Worm (Caenorhabditis elegans) whole organism, L4 larva: Measurements from ENCODE around the gene T02H6.3.
A peak's percentile ranks its signal among the peaks of the same experiment; 100 is the strongest.

Experiments
- D1046.2 ChIP-seq: fragments of 200-800 bp; sonication (Bioruptor generic); IDR thresholded peaks from 2 replicates; pipeline ENCODE4 v1.3.6; 2022; ENCODE audit warnings: missing genetic modification characterization, missing compliant biosample characterization
- F26F4.8 ChIP-seq: fragments of 200-800 bp; sonication (Bioruptor generic); conservative IDR thresholded peaks from 2 replicates; pipeline ENCODE4 v1.3.6; 2022; ENCODE audit warnings: missing genetic modification characterization, missing compliant biosample characterization
- F44E2.7 ChIP-seq: fragments of 200-800 bp; sonication (Bioruptor generic); IDR thresholded peaks from 2 replicates; pipeline ENCODE4 v2.1.2; 2022; ENCODE audit warnings: missing genetic modification characterization, missing compliant biosample characterization
- T20F7.1 ChIP-seq: fragments of 200-800 bp; sonication (Bioruptor generic); optimal IDR thresholded peaks from 2 replicates; lab custom pipeline; 2018; ENCODE audit warnings: mild to moderate bottlenecking, missing genetic modification characterization, missing compliant biosample characterization
- Y48G9A.11 ChIP-seq: fragments of 200-800 bp; sonication (Bioruptor generic); IDR thresholded peaks from 2 replicates; pipeline ENCODE4 v1.3.6; 2022; ENCODE audit warnings: missing genetic modification reagents, missing genetic modification characterization, missing compliant biosample characterization
- Y75B8A.6 ChIP-seq: fragments of 200-800 bp; sonication (Bioruptor generic); IDR thresholded peaks from 2 replicates; pipeline ENCODE4 v1.3.6; 2022; ENCODE audit warnings: missing genetic modification reagents, missing genetic modification characterization, missing compliant biosample characterization
- arid-1 ChIP-seq: fragments of 200-800 bp; sonication (Bioruptor generic); conservative IDR thresholded peaks from 2 replicates; pipeline ENCODE4 v1.3.6; 2022; ENCODE audit warnings: missing genetic modification reagents, missing genetic modification characterization, missing compliant biosample characterization
- attf-4 ChIP-seq: sonication (generic microtip); optimal IDR thresholded peaks from 3 replicates; lab custom pipeline; 2017; ENCODE audit warnings: missing biosample characterization, missing genetic modification characterization
- ceh-20 ChIP-seq: fragments of 200-800 bp; sonication (Bioruptor generic); IDR thresholded peaks from 2 replicates; pipeline ENCODE4 v1.3.6; 2022; ENCODE audit warnings: missing genetic modification reagents, missing genetic modification characterization, missing compliant biosample characterization
- ceh-44 ChIP-seq: fragments of 200-800 bp; sonication (Bioruptor generic); IDR thresholded peaks from 2 replicates; pipeline ENCODE4 v1.3.6; 2022; ENCODE audit warnings: missing genetic modification reagents, missing genetic modification characterization, missing compliant biosample characterization
- ceh-62 ChIP-seq: sonication (generic microtip); optimal IDR thresholded peaks from 2 replicates; lab custom pipeline; 2017; ENCODE audit warnings: missing biosample characterization, missing genetic modification characterization
- ceh-82 ChIP-seq: sonication (generic microtip); optimal IDR thresholded peaks from 2 replicates; lab custom pipeline; 2017; ENCODE audit warnings: missing biosample characterization, missing genetic modification characterization
- dmd-8 ChIP-seq: fragments of 200-800 bp; sonication (Bioruptor generic); IDR thresholded peaks from 2 replicates; pipeline ENCODE4 v1.3.6; 2022; ENCODE audit warnings: missing genetic modification characterization, missing compliant biosample characterization
- dmd-9 ChIP-seq: fragments of 200-800 bp; sonication (Bioruptor generic); IDR thresholded peaks from 2 replicates; pipeline ENCODE4 v1.3.6; 2022; ENCODE audit warnings: missing genetic modification reagents, missing genetic modification characterization, missing compliant biosample characterization
- egl-43 ChIP-seq: fragments of 200-800 bp; sonication (Bioruptor generic); IDR thresholded peaks from 2 replicates; pipeline ENCODE4 v1.3.6; 2022; ENCODE audit warnings: missing genetic modification reagents, missing genetic modification characterization, missing compliant biosample characterization
- gei-8 ChIP-seq: fragments of 200-800 bp; sonication (Bioruptor generic); optimal IDR thresholded peaks from 2 replicates; lab custom pipeline; 2018; ENCODE audit warnings: mild to moderate bottlenecking, missing genetic modification characterization, missing compliant biosample characterization
- jun-1 ChIP-seq: fragments of 150-350 bp; optimal IDR thresholded peaks from 2 replicates; lab custom pipeline; 2014; ENCODE audit warnings: missing biosample characterization, missing genetic modification reagents, missing genetic modification characterization
- lim-7 ChIP-seq: fragments of 200-800 bp; sonication (Bioruptor generic); IDR thresholded peaks from 2 replicates; pipeline ENCODE4 v1.3.6; 2022; ENCODE audit warnings: missing genetic modification characterization, missing compliant biosample characterization
- lin-1 ChIP-seq: fragments of 200-800 bp; sonication (Bioruptor generic); IDR thresholded peaks from 2 replicates; pipeline ENCODE4 v1.3.6; 2022; ENCODE audit warnings: missing genetic modification reagents, missing genetic modification characterization, missing compliant biosample characterization
- madf-5 ChIP-seq, 2 experiments: fragments of 200-800 bp; sonication (Bioruptor generic); IDR thresholded peaks; 2 replicates each; pipeline ENCODE4 v1.3.6; 2022; ENCODE audit warnings: missing compliant biosample characterization in 2 of 2, missing genetic modification characterization in 2 of 2
- madf-9 ChIP-seq: fragments of 200-800 bp; sonication (Bioruptor generic); conservative IDR thresholded peaks from 2 replicates; pipeline ENCODE4 v1.3.6; 2022; ENCODE audit warnings: missing genetic modification reagents, missing genetic modification characterization, missing compliant biosample characterization
- mdt-29 ChIP-seq: fragments of 200-800 bp; sonication (Bioruptor generic); IDR thresholded peaks from 2 replicates; pipeline ENCODE4 v1.3.6; 2022; ENCODE audit warnings: missing genetic modification reagents, missing genetic modification characterization, missing compliant biosample characterization
- mxl-2 ChIP-seq: fragments of 200-800 bp; sonication (Bioruptor generic); conservative IDR thresholded peaks from 2 replicates; pipeline ENCODE4 v1.3.6; 2022; ENCODE audit warnings: missing genetic modification reagents, missing genetic modification characterization, missing compliant biosample characterization
- nhr-25 ChIP-seq: sonication (generic microtip); optimal IDR thresholded peaks from 2 replicates; lab custom pipeline; 2017; ENCODE audit warnings: missing genetic modification characterization, mild to moderate bottlenecking, missing compliant biosample characterization, antibody characterized with exemption, moderate library complexity, borderline replicate concordance; ENCODE audit not compliant: insufficient read depth
- php-3 ChIP-seq: fragments of 200-800 bp; sonication (Bioruptor generic); IDR thresholded peaks from 2 replicates; pipeline ENCODE4 v1.3.6; 2022; ENCODE audit warnings: missing genetic modification reagents, missing genetic modification characterization, missing compliant biosample characterization
- set-16 ChIP-seq: fragments of 200-800 bp; sonication (Bioruptor generic); IDR thresholded peaks from 2 replicates; pipeline ENCODE4 v1.3.6; 2022; ENCODE audit warnings: missing genetic modification reagents, missing genetic modification characterization, missing compliant biosample characterization
- snpc-1.2 ChIP-seq: fragments of 200-800 bp; sonication (Bioruptor generic); IDR thresholded peaks from 2 replicates; pipeline ENCODE4 v1.3.6; 2022; ENCODE audit warnings: missing genetic modification reagents, missing genetic modification characterization, missing compliant biosample characterization
- snpc-4 ChIP-seq: fragments of 150-350 bp; optimal IDR thresholded peaks from 2 replicates; lab custom pipeline; 2014; ENCODE audit warnings: missing biosample characterization, missing genetic modification characterization
- tag-97 ChIP-seq: fragments of 200-800 bp; sonication (Bioruptor generic); IDR thresholded peaks from 2 replicates; pipeline ENCODE4 v1.3.6; 2022; ENCODE audit warnings: missing genetic modification characterization, missing compliant biosample characterization
- unc-62 ChIP-seq, 3 experiments: fragments of 150-350 bp in 1 of 3; sonication (generic microtip); optimal IDR thresholded peaks in 2 of 3; peaks in 1 of 3; 1 replicate in 1 of 3; 2 replicates in 2 of 3; lab custom pipeline; 2014 to 2017; ENCODE audit warnings: missing biosample characterization in 3 of 3, missing genetic modification characterization in 3 of 3, missing genetic modification reagents in 3 of 3, missing genotype in 1 of 3
- vab-7 ChIP-seq: fragments of 200-800 bp; sonication (Bioruptor generic); IDR thresholded peaks from 2 replicates; pipeline ENCODE4 v1.3.6; 2022; ENCODE audit warnings: missing genetic modification reagents, missing genetic modification characterization, missing compliant biosample characterization

T02H6.3 gene

ce11 chrII:684811-685210, 6.8 kb upstream of the T02H6.3 start, which contains the start of gene T02H6.5:
Gene T02H6.5 (plus strand): TSS chrII:685111.
- TF ChIP-seq unc-62 (GFP tag; optimal IDR thresholded peaks at IDR 0.05 in 1 of 2; lab: Kevin White, UChicago) (no peak), unc-62 (tag; optimal IDR thresholded peaks at IDR 0.05; lab: Kevin White, UChicago) (no peak), nhr-25 (no peak), jun-1 (tag; lab: Kevin White, UChicago) (no peak), gei-8 (GFP tag; lab: Kevin White, UChicago) (no peak), lim-7 (GFP tag; lab: Robert Waterston, UW) (no peak), Y75B8A.6 (GFP tag; lab: Robert Waterston, UW) (no peak), ceh-82 (tag; lab: Kevin White, UChicago) (no peak), ceh-44 (GFP tag; lab: Robert Waterston, UW) (no peak), ceh-62 (tag; lab: Kevin White, UChicago) (no peak), Y48G9A.11 (GFP tag; lab: Robert Waterston, UW) (no peak), lin-1 (GFP tag; lab: Robert Waterston, UW) (no peak), attf-4 (tag; lab: Kevin White, UChicago) (no peak)

ce11 chrII:689749-690148, 1.9 kb upstream of the T02H6.3 start, which contains the start of gene T02H6.4:
Gene T02H6.4 (plus strand): TSS chrII:690049.
- TF ChIP-seq nhr-25 (no peak), madf-5 (GFP tag; IDR thresholded peaks at IDR 0.05; lab: Robert Waterston, UW) (0 out of 4 replicates have a peak, but pooled peaks of 1 of the 2 experiments have one; percentile 9), gei-8 (GFP tag; lab: Kevin White, UChicago) (no peak), ceh-20 (GFP tag; lab: Robert Waterston, UW) (no peak), Y75B8A.6 (GFP tag; lab: Robert Waterston, UW) (no peak), snpc-4 (tag; lab: Kevin White, UChicago) (no peak), T20F7.1 (GFP tag; lab: Kevin White, UChicago) (no peak)

DNA sequence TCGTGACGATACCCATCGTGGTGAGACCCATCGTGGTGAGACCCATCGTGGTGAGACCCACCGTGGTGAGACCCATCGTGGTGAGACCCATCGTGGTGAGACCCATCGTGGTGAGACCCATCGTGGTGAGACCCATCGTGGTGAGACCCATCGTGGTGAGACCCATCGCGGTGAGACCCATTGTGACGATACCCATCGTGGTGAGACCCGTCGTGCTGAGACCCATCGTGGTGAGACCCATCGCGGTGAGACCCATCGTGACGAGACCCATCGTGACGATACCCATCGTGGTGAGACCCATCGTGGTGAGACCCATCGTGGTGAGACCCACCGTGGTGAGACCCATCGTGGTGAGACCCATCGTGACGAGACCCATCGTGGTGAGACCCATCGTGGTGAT, 3.4 kb downstream of the T02H6.3 start:
- TF ChIP-seq arid-1 (GFP tag; lab: Robert Waterston, UW) = 0 out of 2 replicates have a peak, but pooled peaks have one; percentile 19
- TF ChIP-seq ceh-44 (GFP tag; lab: Robert Waterston, UW) = peak; percentile 52; the same call in 1 of the 2 replicates
- peak; percentile 86 for TF ChIP-seq egl-43 (GFP tag; lab: Robert Waterston, UW)
- peak; percentile 68; the same call in 1 of the 2 replicates for TF ChIP-seq mdt-29 (GFP tag; lab: Robert Waterston, UW)
- TF ChIP-seq mxl-2 = 0 out of 2 replicates have a peak, but pooled peaks have one; percentile 47
- TF ChIP-seq vab-7 (GFP tag; lab: Robert Waterston, UW) = peak; percentile 36; the same call in 1 of the 2 replicates
- TF ChIP-seq F26F4.8 (GFP tag; lab: Robert Waterston, UW) = 0 out of 2 replicates have a peak, but pooled peaks have one; percentile 63
- TF ChIP-seq D1046.2 (GFP tag; lab: Robert Waterston, UW) = 0 out of 2 replicates have a peak, but pooled peaks have one; percentile 54
- TF ChIP-seq php-3 (GFP tag; lab: Robert Waterston, UW) = peak; percentile 50
- peak; percentile 86; the same call in 1 of the 2 replicates for TF ChIP-seq dmd-8 (GFP tag; lab: Robert Waterston, UW)
- peak; percentile 49; the same call in 1 of the 2 replicates for TF ChIP-seq madf-9 (GFP tag; lab: Robert Waterston, UW)
- TF ChIP-seq F44E2.7 (GFP tag; lab: Robert Waterston, UW) = peak; percentile 89; the same call in 1 of the 2 replicates
- TF ChIP-seq lim-7 (GFP tag; lab: Robert Waterston, UW) = peak; percentile 73
- 0 out of 2 replicates have a peak, but pooled peaks have one; percentile 54 for TF ChIP-seq snpc-1.2 (GFP tag; lab: Robert Waterston, UW)
- peak; percentile 70 to 92; a peak in 3 of 4 replicates for TF ChIP-seq madf-5 (GFP tag; IDR thresholded peaks at IDR 0.05; lab: Robert Waterston, UW)
- TF ChIP-seq set-16 (GFP tag; lab: Robert Waterston, UW) = peak; percentile 66
- 0 out of 2 replicates have a peak, but pooled peaks have one; percentile 35 for TF ChIP-seq lin-1 (GFP tag; lab: Robert Waterston, UW)
- TF ChIP-seq tag-97 (GFP tag; lab: Robert Waterston, UW) = peak; percentile 74; the same call in 1 of the 2 replicates
- TF ChIP-seq dmd-9 (GFP tag; lab: Robert Waterston, UW) = peak; percentile 65; the same call in 1 of the 2 replicates
